Worm (Caenorhabditis elegans) whole organism, late embryonic: ENCODE data around the gene eol-1.

Experiments used
- C08G9.2 ChIP-seq: sonication (generic microtip); optimal IDR thresholded peaks from 2 replicates; lab custom pipeline; 2016; ENCODE audit warnings: mild to moderate bottlenecking, missing genetic modification characterization, moderate library complexity, missing compliant biosample characterization
- C38D4.7 ChIP-seq: fragments of 200-800 bp; sonication (Bioruptor generic); optimal IDR thresholded peaks from 2 replicates; lab custom pipeline; 2018; ENCODE audit warnings: mild to moderate bottlenecking, missing genetic modification characterization, moderate library complexity, missing compliant biosample characterization
- F13H6.1 ChIP-seq: sonication (generic microtip); optimal IDR thresholded peaks from 2 replicates; lab custom pipeline; 2016; ENCODE audit warnings: missing genetic modification characterization, missing compliant biosample characterization
- K09A11.1 ChIP-seq: sonication (generic microtip); optimal IDR thresholded peaks from 2 replicates; lab custom pipeline; 2017; ENCODE audit warnings: antibody characterized with exemption, mild to moderate bottlenecking, missing genetic modification characterization, missing compliant biosample characterization; ENCODE audit not compliant: insufficient read depth
- Y22D7AL.16 ChIP-seq: sonication (generic microtip); optimal IDR thresholded peaks from 2 replicates; lab custom pipeline; 2016; ENCODE audit warnings: missing genetic modification characterization, missing compliant biosample characterization
- ahr-1 ChIP-seq: sonication (generic microtip); optimal IDR thresholded peaks from 2 replicates; lab custom pipeline; 2016; ENCODE audit warnings: missing genetic modification characterization, missing compliant biosample characterization
- ama-1 ChIP-seq: fragments of 150-350 bp; optimal IDR thresholded peaks from 2 replicates; lab custom pipeline; 2014
- ceh-18 ChIP-seq: sonication (generic microtip); optimal IDR thresholded peaks from 2 replicates; lab custom pipeline; 2016; ENCODE audit warnings: missing genetic modification characterization, missing compliant biosample characterization
- ceh-19 ChIP-seq: fragments of 200-800 bp; sonication (Bioruptor generic); optimal IDR thresholded peaks from 2 replicates; lab custom pipeline; 2018; ENCODE audit warnings: mild to moderate bottlenecking, missing genetic modification characterization, missing compliant biosample characterization
- ceh-2 ChIP-seq: sonication (generic microtip); optimal IDR thresholded peaks from 2 replicates; lab custom pipeline; 2016; ENCODE audit warnings: missing genotype, missing genetic modification characterization, missing compliant biosample characterization
- ceh-22 ChIP-seq: sonication (generic microtip); optimal IDR thresholded peaks from 2 replicates; lab custom pipeline; 2017; ENCODE audit warnings: missing biosample characterization, missing genetic modification characterization
- ceh-30 ChIP-seq: fragments of 150-350 bp; optimal IDR thresholded peaks from 2 replicates; lab custom pipeline; 2014; ENCODE audit warnings: missing biosample characterization, missing genetic modification characterization
- ceh-31 ChIP-seq: sonication (generic microtip); optimal IDR thresholded peaks from 2 replicates; lab custom pipeline; 2016; ENCODE audit warnings: missing genetic modification characterization, missing compliant biosample characterization
- ceh-34 ChIP-seq: sonication (generic microtip); optimal IDR thresholded peaks from 2 replicates; lab custom pipeline; 2016; ENCODE audit warnings: mild to moderate bottlenecking, missing genetic modification characterization, missing compliant biosample characterization
- ceh-45 ChIP-seq: fragments of 200-800 bp; sonication (Bioruptor generic); IDR thresholded peaks from 2 replicates; pipeline ENCODE4 v1.3.6; 2022; ENCODE audit warnings: missing genetic modification reagents, missing genetic modification characterization, missing compliant biosample characterization
- ceh-6 ChIP-seq: fragments of 200-800 bp; sonication (Bioruptor generic); optimal IDR thresholded peaks from 2 replicates; lab custom pipeline; 2018; ENCODE audit warnings: mild to moderate bottlenecking, missing genetic modification characterization, missing compliant biosample characterization
- ceh-9 ChIP-seq: sonication (generic microtip); optimal IDR thresholded peaks from 2 replicates; lab custom pipeline; 2016; ENCODE audit warnings: mild to moderate bottlenecking, missing genetic modification characterization, inconsistent platforms, missing compliant biosample characterization
- che-1 ChIP-seq: sonication (generic microtip); optimal IDR thresholded peaks from 2 replicates; lab custom pipeline; 2016; ENCODE audit warnings: mild to moderate bottlenecking, missing genetic modification characterization, missing compliant biosample characterization
- dmd-4 ChIP-seq: sonication (generic microtip); optimal IDR thresholded peaks from 2 replicates; lab custom pipeline; 2016; ENCODE audit warnings: borderline replicate concordance, missing genetic modification characterization, missing compliant biosample characterization
- elt-2 ChIP-seq: sonication (generic microtip); optimal IDR thresholded peaks from 2 replicates; lab custom pipeline; 2016; ENCODE audit warnings: missing genetic modification reagents, missing genetic modification characterization, missing compliant biosample characterization
- elt-4 ChIP-seq: sonication (generic microtip); optimal IDR thresholded peaks from 2 replicates; lab custom pipeline; 2016; ENCODE audit warnings: missing genetic modification characterization, missing compliant biosample characterization
- ets-4 ChIP-seq: sonication (generic microtip); optimal IDR thresholded peaks from 2 replicates; lab custom pipeline; 2016; ENCODE audit warnings: missing genetic modification characterization, missing compliant biosample characterization
- gmeb-2 ChIP-seq: sonication (generic microtip); optimal IDR thresholded peaks from 2 replicates; lab custom pipeline; 2016; ENCODE audit warnings: missing genetic modification characterization, inconsistent platforms, missing compliant biosample characterization
- hlh-15 ChIP-seq: sonication (generic microtip); optimal IDR thresholded peaks from 2 replicates; lab custom pipeline; 2016; ENCODE audit warnings: missing genetic modification characterization, missing compliant biosample characterization
- hlh-30 ChIP-seq: sonication (generic microtip); optimal IDR thresholded peaks from 2 replicates; lab custom pipeline; 2017; ENCODE audit warnings: antibody characterized with exemption, missing genetic modification characterization, missing compliant biosample characterization; ENCODE audit not compliant: insufficient read depth
- hlh-6 ChIP-seq: sonication (generic microtip); optimal IDR thresholded peaks from 2 replicates; lab custom pipeline; 2016; ENCODE audit warnings: missing genotype, missing genetic modification characterization, missing compliant biosample characterization
- lin-11 ChIP-seq: fragments of 200-800 bp; sonication (Bioruptor generic); optimal IDR thresholded peaks from 2 replicates; lab custom pipeline; 2018; ENCODE audit warnings: mild to moderate bottlenecking, missing genetic modification characterization, missing compliant biosample characterization
- nhr-11 ChIP-seq: fragments of 150-350 bp; optimal IDR thresholded peaks from 2 replicates; lab custom pipeline; 2014; ENCODE audit warnings: missing biosample characterization, missing genetic modification characterization
- npax-4 ChIP-seq: sonication (generic microtip); optimal IDR thresholded peaks from 2 replicates; lab custom pipeline; 2016; ENCODE audit warnings: missing genetic modification characterization, missing compliant biosample characterization
- odd-2 ChIP-seq: sonication (generic microtip); optimal IDR thresholded peaks from 2 replicates; lab custom pipeline; 2017; ENCODE audit warnings: antibody characterized with exemption, mild to moderate bottlenecking, missing genetic modification characterization, missing compliant biosample characterization
- pat-9 ChIP-seq: fragments of 200-800 bp; sonication (Bioruptor generic); optimal IDR thresholded peaks from 2 replicates; lab custom pipeline; 2018; ENCODE audit warnings: mild to moderate bottlenecking, missing genetic modification characterization, moderate library complexity, missing compliant biosample characterization
- pha-2 ChIP-seq: sonication (generic microtip); optimal IDR thresholded peaks from 2 replicates; lab custom pipeline; 2017; ENCODE audit warnings: mild to moderate bottlenecking, missing genetic modification characterization, missing compliant biosample characterization
- pha-4 ChIP-seq: fragments of 150-350 bp; optimal IDR thresholded peaks from 2 replicates; lab custom pipeline; 2018; ENCODE audit warnings: missing biosample characterization, missing genetic modification reagents, missing genetic modification characterization
- pqm-1 ChIP-seq: sonication (generic microtip); optimal IDR thresholded peaks from 2 replicates; lab custom pipeline; 2016; ENCODE audit warnings: missing genetic modification characterization, missing compliant biosample characterization
- ref-2 ChIP-seq: sonication (generic microtip); optimal IDR thresholded peaks from 2 replicates; lab custom pipeline; 2016; ENCODE audit warnings: missing genetic modification characterization, missing compliant biosample characterization
- sdc-2 ChIP-seq: sonication (generic microtip); optimal IDR thresholded peaks from 2 replicates; lab custom pipeline; 2016; ENCODE audit warnings: missing genotype, missing genetic modification characterization, missing compliant biosample characterization
- sox-2 ChIP-seq: fragments of 200-800 bp; sonication (Bioruptor generic); IDR thresholded peaks from 2 replicates; pipeline ENCODE4 v1.3.6; 2022; ENCODE audit warnings: missing genetic modification reagents, missing genetic modification characterization, missing compliant biosample characterization
- sox-4 ChIP-seq: sonication (generic microtip); optimal IDR thresholded peaks from 2 replicates; lab custom pipeline; 2017; ENCODE audit warnings: mild to moderate bottlenecking, missing genetic modification characterization, inconsistent platforms, missing compliant biosample characterization
- syd-9 ChIP-seq: sonication (generic microtip); optimal IDR thresholded peaks from 2 replicates; lab custom pipeline; 2016; ENCODE audit warnings: mild to moderate bottlenecking, missing genetic modification characterization, moderate library complexity, missing compliant biosample characterization
- tbx-7 ChIP-seq: sonication (generic microtip); optimal IDR thresholded peaks from 2 replicates; lab custom pipeline; 2016; ENCODE audit warnings: missing genotype, missing genetic modification characterization, missing compliant biosample characterization
- unc-3 ChIP-seq, 2 experiments: fragments of 200-800 bp in 1 of 2; sonication (Bioruptor generic) in 1 of 2; sonication (generic microtip) in 1 of 2; conservative IDR thresholded peaks in 1 of 2; optimal IDR thresholded peaks in 1 of 2; 2 replicates each; pipeline versions ENCODE4 v1.3.6 to Lab custom; 2016 to 2022; ENCODE audit warnings: missing compliant biosample characterization in 2 of 2, missing genetic modification characterization in 2 of 2, missing genetic modification reagents in 1 of 2
- unc-42 ChIP-seq: sonication (generic microtip); optimal IDR thresholded peaks from 2 replicates; lab custom pipeline; 2016; ENCODE audit warnings: missing genotype, missing genetic modification characterization, missing compliant biosample characterization
- ztf-16 ChIP-seq: sonication (generic microtip); optimal IDR thresholded peaks from 2 replicates; lab custom pipeline; 2017; ENCODE audit warnings: missing genetic modification characterization, missing compliant biosample characterization

The eol-1 gene

DNA sequence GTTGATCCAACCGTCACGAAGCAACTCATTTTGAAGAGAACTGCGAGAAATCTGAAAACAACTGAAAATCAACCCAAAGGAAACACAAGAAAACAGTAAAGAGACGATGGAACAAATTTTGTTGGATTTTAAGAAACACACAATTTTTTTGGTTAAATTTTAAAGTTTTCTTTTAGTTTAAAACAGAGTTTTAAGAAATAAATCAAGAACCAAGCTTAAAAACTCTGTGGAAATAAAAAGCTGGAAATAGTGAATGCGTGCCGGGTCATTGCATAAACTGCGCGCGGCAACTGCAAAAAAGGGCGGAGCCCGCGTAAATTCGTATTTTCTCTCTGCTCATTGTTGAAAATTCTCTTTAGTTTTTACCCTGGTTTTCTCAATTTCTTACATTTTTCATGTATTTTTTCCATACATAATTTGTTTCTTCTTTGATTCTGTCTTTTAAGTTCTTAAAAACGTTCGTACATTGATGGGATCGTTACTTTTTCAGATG lies 18.7 kb downstream of the eol-1 start, which contains the start of the genes algn-13 and R10D12.13 (continued):
- TF ChIP-seq hlh-6 (peak; percentile 81), che-1 (tag; lab: Kevin White, UChicago) (peak; percentile 78), Y22D7AL.16 (tag; lab: Kevin White, UChicago) (peak; percentile 56), pha-2 (tag; lab: Kevin White, UChicago) (peak; percentile 79), ref-2 (tag; lab: Kevin White, UChicago) (peak; percentile 87), hlh-15 (tag; lab: Kevin White, UChicago) (peak; percentile 53), nhr-11 (tag; lab: Kevin White, UChicago) (no peak), gmeb-2 (tag; lab: Kevin White, UChicago) (peak; percentile 72), ceh-45 (GFP tag; lab: Robert Waterston, UW) (peak; percentile 51; the same call in 1 of the 2 replicates), lin-11 (tag; lab: Kevin White, UChicago) (peak; percentile 69), hlh-30 (no peak), ahr-1 (tag; lab: Kevin White, UChicago) (peak; percentile 83), pqm-1 (tag; lab: Kevin White, UChicago) (no peak), sox-4 (tag; lab: Kevin White, UChicago) (peak; percentile 79), elt-2 (tag; lab: Kevin White, UChicago) (peak; percentile 95), elt-4 (tag; lab: Kevin White, UChicago) (no peak), tbx-7 (tag; lab: Kevin White, UChicago) (peak; percentile 31), ceh-22 (no peak), pat-9 (peak; percentile 84), unc-42 (tag; lab: Kevin White, UChicago) (peak; percentile 46), pha-4 (tag; lab: Kevin White, UChicago) (no peak), unc-3 (GFP tag; conservative IDR thresholded peaks at IDR 0.05; lab: Robert Waterston, UW) (peak; percentile 65; the same call in 1 of the 2 replicates), unc-3 (tag; optimal IDR thresholded peaks at IDR 0.05; lab: Kevin White, UChicago) (peak; percentile 80), ztf-16 (tag; lab: Kevin White, UChicago) (peak; percentile 78), npax-4 (peak; percentile 60), odd-2 (peak; percentile 82), ama-1 (lab: Kevin White, UChicago) (no peak), ceh-19 (GFP tag; lab: Kevin White, UChicago) (peak; percentile 80), ceh-31 (peak; percentile 81), C38D4.7 (GFP tag; lab: Kevin White, UChicago) (peak; percentile 77), ceh-34 (peak; percentile 80)

DNA sequence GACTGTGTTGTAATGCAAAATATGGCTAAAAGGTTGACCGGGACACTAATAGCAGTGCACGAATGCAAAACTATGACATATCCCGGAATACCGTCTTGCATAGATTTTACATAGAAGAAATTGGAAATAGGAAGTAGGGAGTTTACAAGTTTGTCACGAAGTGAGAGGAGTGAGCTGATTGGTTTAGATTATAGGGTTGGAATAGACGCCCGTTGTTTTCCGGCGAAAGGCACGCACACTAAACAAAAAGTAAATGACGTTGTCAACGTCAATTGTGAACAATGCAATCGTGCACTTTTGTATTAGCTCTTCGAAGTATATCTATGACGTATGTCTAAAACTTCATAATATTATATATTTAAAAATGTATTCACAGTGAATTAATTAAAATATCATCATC lies 19.8 kb downstream of the eol-1 start, which contains the start of gene srh-24:
TSS of gene srh-24 (minus strand) at position 101 of the 400 bp plus-strand sequence.
- no peak for TF ChIP-seq ceh-18 (tag; lab: Kevin White, UChicago)
- no peak for TF ChIP-seq sdc-2
- no peak for TF ChIP-seq sox-2 (GFP tag; lab: Robert Waterston, UW)
- no peak for TF ChIP-seq C08G9.2 (tag; lab: Kevin White, UChicago)
- no peak for TF ChIP-seq ceh-6
- TF ChIP-seq dmd-4, result no peak
- TF ChIP-seq ahr-1 (tag; lab: Kevin White, UChicago), result no peak
- TF ChIP-seq ceh-9 (tag; lab: Kevin White, UChicago), result no peak
- no peak for TF ChIP-seq Y22D7AL.16 (tag; lab: Kevin White, UChicago)
- no peak for TF ChIP-seq K09A11.1 (tag; lab: Kevin White, UChicago)
- no peak for TF ChIP-seq ceh-2 (tag; lab: Kevin White, UChicago)
- TF ChIP-seq che-1 (tag; lab: Kevin White, UChicago), result no peak
- TF ChIP-seq unc-42 (tag; lab: Kevin White, UChicago), result no peak
- no peak for TF ChIP-seq ets-4
- no peak for TF ChIP-seq ceh-30 (tag; lab: Kevin White, UChicago)
- no peak for TF ChIP-seq syd-9 (tag; lab: Kevin White, UChicago)
- no peak for TF ChIP-seq elt-4 (tag; lab: Kevin White, UChicago)
- no peak for TF ChIP-seq nhr-11 (tag; lab: Kevin White, UChicago)
- TF ChIP-seq F13H6.1, result no peak
